Worm (Caenorhabditis elegans): ENCODE measurements around the gene ZK262.4.

Gene ZK262.4

ce11 chrV:18430826-18431225, 6.5 kb upstream of the ZK262.4 start:
- TF ChIP-seq pros-1 (tag; optimal IDR thresholded peaks at IDR 0.05) (no peak), ztf-16 (tag; optimal IDR thresholded peaks at IDR 0.05) (no peak), zip-5 (tag; optimal IDR thresholded peaks at IDR 0.05) (no peak), elt-4 (tag; optimal IDR thresholded peaks at IDR 0.05) (no peak), sox-4 (tag; optimal IDR thresholded peaks at IDR 0.05) (no peak), nhr-11 (tag; optimal IDR thresholded peaks at IDR 0.05) (no peak), C38D4.7 (GFP tag; optimal IDR thresholded peaks at IDR 0.05) (no peak), K09A11.1 (tag; optimal IDR thresholded peaks at IDR 0.05; ENCODE audit: insufficient read depth) (no peak), ceh-45 (GFP tag; IDR thresholded peaks at IDR 0.05) (no peak), ceh-2 (tag; optimal IDR thresholded peaks at IDR 0.05) (no peak), lin-11 (tag; optimal IDR thresholded peaks at IDR 0.05) (no peak), C08G9.2 (tag; optimal IDR thresholded peaks at IDR 0.05) (no peak), T23F11.4 (GFP tag; optimal IDR thresholded peaks at IDR 0.05) (no peak), pag-3 (tag; optimal IDR thresholded peaks at IDR 0.05; ENCODE audit: borderline replicate concordance) (no peak), nfya-1 (tag; optimal IDR thresholded peaks at IDR 0.05) (no peak), tbx-7 (tag; optimal IDR thresholded peaks at IDR 0.05) (no peak), ama-1 (optimal IDR thresholded peaks at IDR 0.05) (no peak)

- TF ChIP-seq pax-1 (tag; optimal IDR thresholded peaks at IDR 0.05) (no peak), hlh-6 (tag; optimal IDR thresholded peaks at IDR 0.05) (no peak), gmeb-2 (tag; optimal IDR thresholded peaks at IDR 0.05) (no peak), ztf-16 (tag; optimal IDR thresholded peaks at IDR 0.05) (no peak), dmd-4 (tag; optimal IDR thresholded peaks at IDR 0.05; ENCODE audit: borderline replicate concordance) (no peak), ceh-18 (tag; optimal IDR thresholded peaks at IDR 0.05) (no peak), elt-2 (tag; optimal IDR thresholded peaks at IDR 0.05) (no peak)
These were observed 1.9 kb upstream of the ZK262.4 start, which contains the start of gene srw-83 for ce11 chrV:18426280-18426679. Gene srw-83 (plus strand): TSS chrV:18426580.

- TF ChIP-seq ceh-2 (tag; optimal IDR thresholded peaks at IDR 0.05) (no peak), unc-42 (tag; optimal IDR thresholded peaks at IDR 0.05) (no peak), ceh-45 (GFP tag; IDR thresholded peaks at IDR 0.05) (no peak)
These were observed 1.2 kb upstream of the ZK262.4 start, which contains the start of gene ZK262.19 for ce11 chrV:18425544-18425943. Gene ZK262.19 (minus strand): TSS chrV:18425644.

ce11 chrV:18420797-18421196, 3.6 kb downstream of the ZK262.4 start, which contains the start of gene srj-26:
Gene srj-26 (plus strand): TSS chrV:18421097.
- TF ChIP-seq ceh-22 (tag; optimal IDR thresholded peaks at IDR 0.05) (no peak), hlh-13 (GFP tag; optimal IDR thresholded peaks at IDR 0.05) (no peak), ahr-1 (tag; optimal IDR thresholded peaks at IDR 0.05) (no peak), pha-4 (tag; optimal IDR thresholded peaks at IDR 0.05) (no peak), ttx-3 (tag; optimal IDR thresholded peaks at IDR 0.05) (no peak), pax-1 (tag; optimal IDR thresholded peaks at IDR 0.05) (no peak), Y22D7AL.16 (tag; optimal IDR thresholded peaks at IDR 0.05) (no peak), fkh-6 (tag; optimal IDR thresholded peaks at IDR 0.05) (no peak), unc-55 (GFP tag; optimal IDR thresholded peaks at IDR 0.05) (no peak), pat-9 (tag; optimal IDR thresholded peaks at IDR 0.05) (no peak), mec-3 (tag; optimal IDR thresholded peaks at IDR 0.05; ENCODE audit: borderline replicate concordance) (no peak), ref-2 (tag; optimal IDR thresholded peaks at IDR 0.05) (no peak), C08G9.2 (tag; optimal IDR thresholded peaks at IDR 0.05) (no peak), sdc-2 (tag; optimal IDR thresholded peaks at IDR 0.05) (no peak), ama-1 (optimal IDR thresholded peaks at IDR 0.05) (no peak), ceh-24 (tag; optimal IDR thresholded peaks at IDR 0.05) (no peak), pqm-1 (tag; optimal IDR thresholded peaks at IDR 0.05) (no peak), gmeb-2 (tag; optimal IDR thresholded peaks at IDR 0.05) (no peak), madf-2 (tag; optimal IDR thresholded peaks at IDR 0.05) (no peak), rnt-1 (tag; optimal IDR thresholded peaks at IDR 0.05) (no peak)

Measured in whole organism, late embryonic.